Worm (Caenorhabditis elegans): ENCODE data around the gene F10G7.9.

Gene F10G7.9

DNA sequence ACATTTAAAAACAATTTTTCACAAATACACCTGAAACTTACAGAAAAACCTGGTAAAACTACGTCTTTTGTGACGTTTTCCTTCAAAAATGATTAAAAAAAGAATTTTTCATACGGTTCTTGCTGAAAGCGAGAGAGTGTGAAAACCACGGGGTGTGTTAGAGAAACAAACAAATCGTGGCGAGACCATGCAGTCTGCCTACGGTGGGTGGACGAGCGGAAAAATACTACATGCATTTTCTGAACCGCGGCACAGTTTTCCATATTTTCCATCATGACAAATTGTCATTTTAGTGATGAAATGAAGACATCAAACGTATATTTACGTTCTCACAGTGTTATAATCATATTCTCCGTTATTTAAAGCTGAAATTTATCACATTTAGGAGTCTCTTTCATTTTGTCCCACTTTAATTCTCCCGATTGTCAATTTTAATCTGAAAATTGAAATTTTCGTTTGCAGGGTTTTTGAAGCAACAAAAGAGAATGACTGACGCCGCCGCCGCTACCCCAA is at the start of gene F10G7.9, which contains the start of gene tsn-1:
F10G7.9 (minus strand) TSS at position 127 of the 513 bp plus-strand sequence.
tsn-1 (plus strand) TSS at position 463 of the 513 bp plus-strand sequence.
- TF ChIP-seq ceh-28 (tag; optimal IDR thresholded peaks at IDR 0.05): peak; percentile 36
- TF ChIP-seq elt-1 (tag; optimal IDR thresholded peaks at IDR 0.05): no peak
- TF ChIP-seq lsy-12 (tag; optimal IDR thresholded peaks at IDR 0.05): peak; percentile 83
- peak; percentile 82 for TF ChIP-seq lin-15B (tag; optimal IDR thresholded peaks at IDR 0.05)
- TF ChIP-seq hmg-11 (tag; optimal IDR thresholded peaks at IDR 0.05): peak; percentile 61
- no peak for TF ChIP-seq nhr-76 (tag; optimal IDR thresholded peaks at IDR 0.05)
- TF ChIP-seq elt-3 (tag; optimal IDR thresholded peaks at IDR 0.05): no peak
- no peak for TF ChIP-seq nhr-11 (tag; optimal IDR thresholded peaks at IDR 0.05)
- TF ChIP-seq nhr-25 (tag; optimal IDR thresholded peaks at IDR 0.05): peak; percentile 81
- TF ChIP-seq elt-2 (tag; optimal IDR thresholded peaks at IDR 0.05): peak; percentile 68
- peak; percentile 48 for TF ChIP-seq pqm-1 (tag; optimal IDR thresholded peaks at IDR 0.05)
- peak; percentile 92 for TF ChIP-seq nfya-1 (tag; optimal IDR thresholded peaks at IDR 0.05; ENCODE audit: insufficient read depth)
- no peak for TF ChIP-seq fkh-10 (GFP tag; optimal IDR thresholded peaks at IDR 0.05)
- peak; percentile 63 for TF ChIP-seq nhr-23 (tag; optimal IDR thresholded peaks at IDR 0.05)
- TF ChIP-seq ama-1 (optimal IDR thresholded peaks at IDR 0.05): no peak
- peak; percentile 29 for TF ChIP-seq nhr-43 (tag; optimal IDR thresholded peaks at IDR 0.05; ENCODE audit: poor library complexity, severe bottlenecking)
- TF ChIP-seq nhr-77 (tag; optimal IDR thresholded peaks at IDR 0.05): no peak
- peak; percentile 75 for TF ChIP-seq skn-1 (tag; optimal IDR thresholded peaks at IDR 0.05)
- TF ChIP-seq pha-4 (tag; optimal IDR thresholded peaks at IDR 0.05): peak; percentile 77
- TF ChIP-seq fos-1 (tag; optimal IDR thresholded peaks at IDR 0.05): no peak
- TF ChIP-seq sea-2 (GFP tag; optimal IDR thresholded peaks at IDR 0.05): no peak

DNA sequence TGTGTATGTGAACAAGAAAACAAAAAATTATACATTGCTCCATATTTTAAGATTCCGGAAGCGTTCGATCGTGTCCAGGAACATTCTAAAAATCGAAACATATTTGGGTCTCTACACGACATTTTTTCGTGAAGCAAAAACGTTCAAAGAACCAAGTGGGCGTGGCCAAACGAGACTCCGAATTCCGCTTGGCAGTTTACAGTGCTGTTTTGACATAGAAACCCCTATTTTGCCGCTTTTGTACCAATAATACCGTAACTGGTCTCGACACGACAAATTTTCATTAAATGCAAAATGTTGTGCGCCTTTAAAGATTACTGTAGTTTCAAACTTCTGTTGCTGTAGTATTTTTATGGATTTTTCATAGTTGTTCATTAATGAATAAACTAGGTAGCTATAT is 49.4 kb upstream of the F10G7.9 start:
- no peak for TF ChIP-seq ZK546.5 (tag; optimal IDR thresholded peaks at IDR 0.05)
- TF ChIP-seq elt-2 (tag; optimal IDR thresholded peaks at IDR 0.05): no peak
- TF ChIP-seq nhr-25 (tag; optimal IDR thresholded peaks at IDR 0.05): no peak
- TF ChIP-seq nhr-12 (tag; optimal IDR thresholded peaks at IDR 0.05): no peak
- TF ChIP-seq lin-15B (tag; optimal IDR thresholded peaks at IDR 0.05): no peak
- no peak for TF ChIP-seq nhr-76 (tag; optimal IDR thresholded peaks at IDR 0.05)
- no peak for TF ChIP-seq zag-1 (tag; optimal IDR thresholded peaks at IDR 0.05)

- TF ChIP-seq fkh-2 (tag; optimal IDR thresholded peaks at IDR 0.05) (no peak), elt-3 (tag; optimal IDR thresholded peaks at IDR 0.05) (no peak), ama-1 (optimal IDR thresholded peaks at IDR 0.05) (no peak), mdl-1 (tag; optimal IDR thresholded peaks at IDR 0.05) (no peak), skn-1 (tag; optimal IDR thresholded peaks at IDR 0.05) (no peak), egl-27 (tag; optimal IDR thresholded peaks at IDR 0.05) (no peak), nhr-76 (tag; optimal IDR thresholded peaks at IDR 0.05) (no peak), nhr-12 (tag; optimal IDR thresholded peaks at IDR 0.05) (no peak), nhr-67 (tag; optimal IDR thresholded peaks at IDR 0.05) (no peak), snpc-4 (tag; optimal IDR thresholded peaks at IDR 0.05) (no peak), ceh-16 (tag; optimal IDR thresholded peaks at IDR 0.05) (no peak), eor-1 (tag; optimal IDR thresholded peaks at IDR 0.05) (no peak), fkh-10 (GFP tag; optimal IDR thresholded peaks at IDR 0.05) (no peak)
Observed at ce11 chrII:4753133-4753532, 46.8 kb upstream of the F10G7.9 start, which contains the start of gene C27D9.1. Gene C27D9.1 (plus strand): TSS chrII:4753413.

- no peak for TF ChIP-seq tbx-2 (tag; optimal IDR thresholded peaks at IDR 0.05)
- TF ChIP-seq egl-27 (tag; optimal IDR thresholded peaks at IDR 0.05): no peak
- no peak for TF ChIP-seq nhr-12 (tag; optimal IDR thresholded peaks at IDR 0.05)
- TF ChIP-seq nfya-1 (tag; optimal IDR thresholded peaks at IDR 0.05; ENCODE audit: insufficient read depth): no peak
- no peak for TF ChIP-seq nhr-23 (tag; optimal IDR thresholded peaks at IDR 0.05)
- TF ChIP-seq ama-1 (optimal IDR thresholded peaks at IDR 0.05): no peak
- TF ChIP-seq skn-1 (tag; optimal IDR thresholded peaks at IDR 0.05): no peak
- no peak for TF ChIP-seq nhr-67 (tag; optimal IDR thresholded peaks at IDR 0.05)
Observed at ce11 chrII:4752257-4752728, 46.0 kb upstream of the F10G7.9 start, which contains the start of gene F41C3.1. Gene F41C3.1 (plus strand): TSS chrII:4752307.

- TF ChIP-seq ztf-11 (tag; optimal IDR thresholded peaks at IDR 0.05): no peak
- no peak for TF ChIP-seq ztf-4 (tag; optimal IDR thresholded peaks at IDR 0.05)
- peak; percentile 46 for TF ChIP-seq nhr-25 (tag; optimal IDR thresholded peaks at IDR 0.05)
- TF ChIP-seq nhr-28 (tag; optimal IDR thresholded peaks at IDR 0.05): no peak
- TF ChIP-seq elt-3 (tag; optimal IDR thresholded peaks at IDR 0.05): peak in 1 of 3 experiments; percentile 2
- TF ChIP-seq ceh-16 (tag; optimal IDR thresholded peaks at IDR 0.05): no peak
- no peak for TF ChIP-seq fos-1 (tag; optimal IDR thresholded peaks at IDR 0.05)
- no peak for TF ChIP-seq pha-4 (tag; optimal IDR thresholded peaks at IDR 0.05)
- TF ChIP-seq daf-12 (tag; optimal IDR thresholded peaks at IDR 0.05): no peak
- no peak for TF ChIP-seq ceh-9 (tag; optimal IDR thresholded peaks at IDR 0.05)
- no peak for TF ChIP-seq mdl-1 (tag; optimal IDR thresholded peaks at IDR 0.05)
Observed at ce11 chrII:4749581-4749980, 43.3 kb upstream of the F10G7.9 start, which contains the start of gene F41C3.2. Gene F41C3.2 (plus strand): TSS chrII:4749968.

Data from whole organism, L3 larva.